Worm (Caenorhabditis elegans): ENCODE results near the gene M151.2.

- TF ChIP-seq F13C5.2 (tag; optimal IDR thresholded peaks at IDR 0.05) (no peak), ceh-36 (tag; optimal IDR thresholded peaks at IDR 0.05) (no peak), ama-1 (optimal IDR thresholded peaks at IDR 0.05) (no peak), B0310.2 (tag; optimal IDR thresholded peaks at IDR 0.05) (no peak), pes-1 (GFP tag; IDR thresholded peaks at IDR 0.05) (no peak), hmg-4 (GFP tag; optimal IDR thresholded peaks at IDR 0.05) (no peak), hmbx-1 (tag; optimal IDR thresholded peaks at IDR 0.05) (no peak), tbx-11 (GFP tag; IDR thresholded peaks at IDR 0.05) (no peak)
Observed at ce11 chrII:3670956-3671355, 40.0 kb downstream of the M151.2 start, which contains the start of gene srx-98.

All from whole organism, early embryonic.